Fruit fly (Drosophila melanogaster): Measurements from ENCODE around the gene emb.

emb gene

dm6 chr2L:8426801-8427200 lies 23.4 kb downstream of the emb start:
- TF ChIP-seq svp (GFP tag) = peak; percentile 74
- no peak for TF ChIP-seq net (GFP tag; optimal IDR thresholded peaks at IDR 0.05)

dm6 chr2L:8432130-8432529 lies 28.8 kb downstream of the emb start:
- TF ChIP-seq CG1621 (tag; optimal IDR thresholded peaks at IDR 0.05) (no peak), CG31627 (GFP tag; optimal IDR thresholded peaks at IDR 0.05) (no peak), CG6792 (GFP tag; optimal IDR thresholded peaks at IDR 0.05) (no peak), CG15336 (GFP tag; IDR thresholded peaks at IDR 0.05) (no peak), CG34406 (GFP tag; optimal IDR thresholded peaks at IDR 0.05) (no peak), CG6163 (GFP tag; IDR thresholded peaks at IDR 0.05) (no peak; the same call in 2 of the 3 replicates), dac (GFP tag; optimal IDR thresholded peaks at IDR 0.05) (no peak), CG8319 (GFP tag; optimal IDR thresholded peaks at IDR 0.05) (no peak), spab (GFP tag; optimal IDR thresholded peaks at IDR 0.05) (no peak), Blimp-1 (GFP tag; optimal IDR thresholded peaks at IDR 0.05) (no peak), ss (GFP tag; optimal IDR thresholded peaks at IDR 0.05) (no peak), Eip78C (GFP tag) (no peak), Sox102F (GFP tag; optimal IDR thresholded peaks at IDR 0.05) (no peak), Ets21C (GFP tag; optimal IDR thresholded peaks at IDR 0.05) (no peak), fd59A (GFP tag; optimal IDR thresholded peaks at IDR 0.05) (no peak), CG8632 (GFP tag; optimal IDR thresholded peaks at IDR 0.05) (no peak), CG6808 (GFP tag; optimal IDR thresholded peaks at IDR 0.05) (no peak), acj6 (GFP tag; optimal IDR thresholded peaks at IDR 0.05) (no peak), topi (GFP tag; optimal IDR thresholded peaks at IDR 0.05) (no peak), CG11902 (GFP tag; optimal IDR thresholded peaks at IDR 0.05) (no peak)

dm6 chr2L:8433512-8433911 lies 30.1 kb downstream of the emb start, which contains the start of gene grk:
Gene grk (minus strand): TSS chr2L:8433598.
- TF ChIP-seq CG11294 (GFP tag; IDR thresholded peaks at IDR 0.05) (no peak), Eip75B (GFP tag; optimal IDR thresholded peaks at IDR 0.05) (no peak), CG32006 (GFP tag; optimal IDR thresholded peaks at IDR 0.05) (no peak), ss (GFP tag; optimal IDR thresholded peaks at IDR 0.05) (no peak)

dm6 chr2L:8437176-8437575 lies 33.8 kb downstream of the emb start, which contains the start of the genes D12 and Chrac-14:
Gene D12 (minus strand): TSS chr2L:8437365.
Gene Chrac-14 (plus strand): TSS chr2L:8437405.
- no peak for TF ChIP-seq Sox102F (GFP tag; optimal IDR thresholded peaks at IDR 0.05)
- no peak for TF ChIP-seq Ets21C (GFP tag; optimal IDR thresholded peaks at IDR 0.05)
- no peak for TF ChIP-seq Ets96B (tag; optimal IDR thresholded peaks at IDR 0.05)
- TF ChIP-seq CG32006 (GFP tag; optimal IDR thresholded peaks at IDR 0.05) = no peak
- no peak for TF ChIP-seq Hr39 (GFP tag; optimal IDR thresholded peaks at IDR 0.05)
- TF ChIP-seq lz (GFP tag; optimal IDR thresholded peaks at IDR 0.05) = no peak
- peak; percentile 88 for TF ChIP-seq fkh (GFP tag; optimal IDR thresholded peaks at IDR 0.05)
- no peak for TF ChIP-seq CG16779 (tag; optimal IDR thresholded peaks at IDR 0.05)
- TF ChIP-seq dsx (GFP tag; optimal IDR thresholded peaks at IDR 0.05; ENCODE audit: poor library complexity, severe bottlenecking) = no peak
- TF ChIP-seq CG4318 (GFP tag; optimal IDR thresholded peaks at IDR 0.05) = no peak
- TF ChIP-seq CG6163 (GFP tag; IDR thresholded peaks at IDR 0.05) = 0 out of 3 replicates have a peak, but pooled peaks have one; percentile 27
- TF ChIP-seq OdsH (GFP tag; optimal IDR thresholded peaks at IDR 0.05) = no peak
- TF ChIP-seq esn (GFP tag; optimal IDR thresholded peaks at IDR 0.05) = peak; percentile 25

dm6 chr2L:8438052-8438451 lies 34.7 kb downstream of the emb start, which contains the start of gene mus201:
Gene mus201 (plus strand): TSS chr2L:8438169.
- no peak for TF ChIP-seq CG10631 (GFP tag; optimal IDR thresholded peaks at IDR 0.05)
- TF ChIP-seq CG1621 (tag; optimal IDR thresholded peaks at IDR 0.05) = no peak
- no peak for TF ChIP-seq CG10669 (GFP tag; optimal IDR thresholded peaks at IDR 0.05)
- no peak for TF ChIP-seq esn (GFP tag; optimal IDR thresholded peaks at IDR 0.05)
- no peak for TF ChIP-seq Ets21C (GFP tag; optimal IDR thresholded peaks at IDR 0.05)
- TF ChIP-seq lz (GFP tag; optimal IDR thresholded peaks at IDR 0.05) = no peak

Measured in whole organism, prepupa.